Fruit fly (Drosophila melanogaster): ENCODE measurements around the gene GAA1.

Gene GAA1

dm6 chrX:5891666-5892444 lies 18.7 kb upstream of the GAA1 start (continued):
- peak; percentile 20 for TF ChIP-seq CG8944 (GFP tag; optimal IDR thresholded peaks at IDR 0.05)
- no peak for TF ChIP-seq H15 (GFP tag; IDR thresholded peaks at IDR 0.05)
- TF ChIP-seq E2f2 (GFP tag; IDR thresholded peaks at IDR 0.05) = no peak
- TF ChIP-seq inv (GFP tag; IDR thresholded peaks at IDR 0.05; ENCODE audit: partially characterized antibody) = no peak
- peak; percentile 40 for TF ChIP-seq fu2 (GFP tag; optimal IDR thresholded peaks at IDR 0.05)
- peak; percentile 26 for TF ChIP-seq CG7928 (GFP tag; optimal IDR thresholded peaks at IDR 0.05)
- no peak for TF ChIP-seq CG6791 (GFP tag; IDR thresholded peaks at IDR 0.05; ENCODE audit: partially characterized antibody)
- TF ChIP-seq CHES-1-like (GFP tag; optimal IDR thresholded peaks at IDR 0.05) = peak; percentile 31
- no peak for TF ChIP-seq chm (GFP tag; IDR thresholded peaks at IDR 0.05)
- TF ChIP-seq gcm2 (GFP tag; optimal IDR thresholded peaks at IDR 0.05) = no peak
- no peak for TF ChIP-seq jing (GFP tag; optimal IDR thresholded peaks at IDR 0.05)
- TF ChIP-seq z (GFP tag; IDR thresholded peaks at IDR 0.05) = no peak
- no peak for TF ChIP-seq pros (GFP tag; optimal IDR thresholded peaks at IDR 0.05)
- no peak for TF ChIP-seq CG7372 (GFP tag; IDR thresholded peaks at IDR 0.05)
- TF ChIP-seq CG17186 (GFP tag; optimal IDR thresholded peaks at IDR 0.05) = no peak
- no peak for TF ChIP-seq HLH4C (GFP tag; IDR thresholded peaks at IDR 0.05; ENCODE audit: partially characterized antibody)
- no peak for TF ChIP-seq Dp (GFP tag; optimal IDR thresholded peaks at IDR 0.05)
- no peak for TF ChIP-seq CG1602 (GFP tag; optimal IDR thresholded peaks at IDR 0.05)
- TF ChIP-seq hbn (GFP tag; IDR thresholded peaks at IDR 0.05; ENCODE audit: partially characterized antibody) = no peak
- TF ChIP-seq CG11456 (GFP tag; IDR thresholded peaks at IDR 0.05) = peak; percentile 61; the same call in 1 of the 3 replicates
- TF ChIP-seq CG13894 (tag; optimal IDR thresholded peaks at IDR 0.05) = no peak
- no peak for TF ChIP-seq tx (GFP tag; optimal IDR thresholded peaks at IDR 0.05)
- TF ChIP-seq lab (GFP tag; optimal IDR thresholded peaks at IDR 0.05) = peak; percentile 63
- peak; percentile 48; the same call in 1 of the 2 replicates for TF ChIP-seq lmd (GFP tag; IDR thresholded peaks at IDR 0.05)
- TF ChIP-seq Usf (GFP tag; optimal IDR thresholded peaks at IDR 0.05) = peak; percentile 13
- TF ChIP-seq Max (GFP tag; optimal IDR thresholded peaks at IDR 0.05) = peak; percentile 7
- no peak for TF ChIP-seq sd (tag; optimal IDR thresholded peaks at IDR 0.05)
- no peak for TF ChIP-seq CG4360 (GFP tag; IDR thresholded peaks at IDR 0.05)
- TF ChIP-seq CG2875 (GFP tag; optimal IDR thresholded peaks at IDR 0.05) = no peak
- TF ChIP-seq CG1024 (GFP tag; IDR thresholded peaks at IDR 0.05) = no peak
- TF ChIP-seq sna (GFP tag; IDR thresholded peaks at IDR 0.05; ENCODE audit: partially characterized antibody) = no peak
- TF ChIP-seq ken (GFP tag; IDR thresholded peaks at IDR 0.05) = peak; percentile 45; the same call in 1 of the 3 replicates
- no peak for TF ChIP-seq hb (GFP tag; IDR thresholded peaks at IDR 0.05; ENCODE audit: partially characterized antibody)
- TF ChIP-seq Dref (GFP tag; IDR thresholded peaks at IDR 0.05) = no peak
- no peak for TF ChIP-seq gce (GFP tag; IDR thresholded peaks at IDR 0.05)
- TF ChIP-seq CG14860 (GFP tag; IDR thresholded peaks at IDR 0.05; ENCODE audit: partially characterized antibody) = no peak
- no peak for TF ChIP-seq Ets65A (GFP tag)
- TF ChIP-seq CG2889 (GFP tag; IDR thresholded peaks at IDR 0.05) = no peak
- TF ChIP-seq cad (GFP tag; optimal IDR thresholded peaks at IDR 0.05) = no peak
- no peak for TF ChIP-seq CG12236 (GFP tag; optimal IDR thresholded peaks at IDR 0.05)
- no peak for TF ChIP-seq mld (GFP tag; IDR thresholded peaks at IDR 0.05; ENCODE audit: partially characterized antibody)
- TF ChIP-seq Oli (tag; optimal IDR thresholded peaks at IDR 0.05) = no peak
- no peak for TF ChIP-seq sima (GFP tag; optimal IDR thresholded peaks at IDR 0.05)
- no peak for TF ChIP-seq Oaz (GFP tag; IDR thresholded peaks at IDR 0.05)
- TF ChIP-seq CG13123 (GFP tag; optimal IDR thresholded peaks at IDR 0.05) = no peak
- peak; percentile 15 for TF ChIP-seq shn (GFP tag; optimal IDR thresholded peaks at IDR 0.05)
- peak; percentile 13 for TF ChIP-seq dm (GFP tag; optimal IDR thresholded peaks at IDR 0.05)
- no peak for TF ChIP-seq CG17568 (GFP tag; optimal IDR thresholded peaks at IDR 0.05)
- TF ChIP-seq CG12659 (GFP tag; optimal IDR thresholded peaks at IDR 0.05) = peak; percentile 21
- TF ChIP-seq CG12071 (GFP tag; optimal IDR thresholded peaks at IDR 0.05) = no peak

All from whole organism, embryonic.